Fruit fly (Drosophila melanogaster) whole organism, wandering third instar larva: ENCODE measurements around the gene nero.

ENCODE experiments used
- CG9705 ChIP-seq: fragments of 200-800 bp; sonication (Bioruptor generic); optimal IDR thresholded peaks from 2 replicates; lab custom pipeline; 2018; ENCODE audit warnings: missing biosample characterization, mild to moderate bottlenecking, missing genetic modification characterization
- CrebA ChIP-seq: fragments of 200-800 bp; sonication (Bioruptor generic); optimal IDR thresholded peaks from 2 replicates; lab custom pipeline; 2016; ENCODE audit warnings: missing biosample characterization, mild to moderate bottlenecking, missing genetic modification characterization, borderline replicate concordance
- Dfd ChIP-seq: fragments of >200 bp; optimal IDR thresholded peaks from 2 replicates; lab custom pipeline; 2017; ENCODE audit warnings: missing biosample characterization, missing genetic modification characterization
- Dif ChIP-seq: fragments of 200-275, 200-300 bp; sonication (Bioruptor generic); optimal IDR thresholded peaks from 2 replicates; lab custom pipeline; 2018; ENCODE audit warnings: missing biosample characterization, missing genetic modification characterization; ENCODE audit not compliant: partially characterized antibody
- GATAd ChIP-seq: sonication (Bioruptor generic); optimal IDR thresholded peaks from 2 replicates; lab custom pipeline; 2016; ENCODE audit warnings: missing biosample characterization, missing genetic modification characterization
- Hr78 ChIP-seq: fragments of >200 bp; optimal IDR thresholded peaks from 2 replicates; lab custom pipeline; 2017; ENCODE audit warnings: missing biosample characterization, missing genetic modification characterization
- Hr83 ChIP-seq: fragments of 200-300 bp; sonication (Bioruptor generic); optimal IDR thresholded peaks from 2 replicates; lab custom pipeline; 2016; ENCODE audit warnings: missing biosample characterization, mild to moderate bottlenecking, missing genetic modification characterization, moderate library complexity; ENCODE audit not compliant: poor library complexity, severe bottlenecking
- Mio ChIP-seq: sonication (Bioruptor generic); optimal IDR thresholded peaks from 2 replicates; lab custom pipeline; 2016; ENCODE audit warnings: missing biosample characterization, missing genetic modification characterization
- OdsH ChIP-seq: fragments of 200-800 bp; sonication (Bioruptor generic); optimal IDR thresholded peaks from 2 replicates; lab custom pipeline; 2016; ENCODE audit warnings: missing biosample characterization, mild to moderate bottlenecking, missing genetic modification characterization
- Rel ChIP-seq, 2 experiments: fragments of 200-800 bp; sonication (Bioruptor generic) in 1 of 2; optimal IDR thresholded peaks; 2 replicates in 1 of 2; 3 replicates in 1 of 2; lab custom pipeline; 2016 to 2019; ENCODE audit warnings: mild to moderate bottlenecking in 2 of 2, missing biosample characterization in 2 of 2, missing genetic modification characterization in 2 of 2, moderate library complexity in 1 of 2
- Vsx2 ChIP-seq: fragments of 200-300, 225-300 bp; sonication (Bioruptor generic); optimal IDR thresholded peaks from 2 replicates; lab custom pipeline; 2018; ENCODE audit warnings: missing biosample characterization, missing genetic modification characterization; ENCODE audit not compliant: partially characterized antibody
- brk ChIP-seq: fragments of 200-800 bp; sonication (Bioruptor generic); optimal IDR thresholded peaks from 2 replicates; lab custom pipeline; 2016; ENCODE audit warnings: missing biosample characterization, mild to moderate bottlenecking, missing genetic modification characterization
- dl ChIP-seq, 2 experiments: fragments of 175-275, 200-275 bp in 1 of 2; fragments of 200-275 bp in 1 of 2; sonication (Bioruptor generic); optimal IDR thresholded peaks; lab custom pipeline; 2018; ENCODE audit warnings: mild to moderate bottlenecking in 2 of 2, missing biosample characterization in 2 of 2, missing genetic modification characterization in 2 of 2, moderate library complexity in 2 of 2; ENCODE audit not compliant: partially characterized antibody in 2 of 2, insufficient read depth in 1 of 2
- dmrt93B ChIP-seq: fragments of 200-800 bp; sonication (Bioruptor generic); optimal IDR thresholded peaks from 2 replicates; lab custom pipeline; 2018; ENCODE audit warnings: missing biosample characterization, mild to moderate bottlenecking, missing genetic modification characterization
- ey ChIP-seq: fragments of 200-800 bp; sonication (Bioruptor generic); optimal IDR thresholded peaks from 2 replicates; lab custom pipeline; 2016; ENCODE audit warnings: missing biosample characterization, missing genetic modification characterization
- foxo ChIP-seq, 2 experiments: fragments of 200-800 bp; sonication (Bioruptor generic); optimal IDR thresholded peaks; 2 replicates in 1 of 2; 3 replicates in 1 of 2; lab custom pipeline; 2016 to 2017; ENCODE audit warnings: missing biosample characterization in 2 of 2, missing genetic modification characterization in 2 of 2
- h ChIP-seq: fragments of 200-800 bp; sonication (Bioruptor generic); optimal IDR thresholded peaks from 3 replicates; lab custom pipeline; 2016; ENCODE audit warnings: missing biosample characterization, mild to moderate bottlenecking, missing genetic modification characterization
- jim ChIP-seq: fragments of 175-275, 200-325 bp; sonication (Bioruptor generic); optimal IDR thresholded peaks from 2 replicates; lab custom pipeline; 2016; ENCODE audit warnings: missing biosample characterization, mild to moderate bottlenecking, missing genetic modification characterization
- lola ChIP-seq: fragments of >200 bp; optimal IDR thresholded peaks from 2 replicates; lab custom pipeline; 2017; ENCODE audit warnings: missing biosample characterization, missing genetic modification characterization
- pan ChIP-seq: fragments of >200 bp; optimal IDR thresholded peaks from 2 replicates; lab custom pipeline; 2017
- psq ChIP-seq: fragments of 200-800 bp; sonication (Bioruptor generic); optimal IDR thresholded peaks from 3 replicates; lab custom pipeline; 2017; ENCODE audit warnings: missing biosample characterization, mild to moderate bottlenecking, missing genetic modification characterization, moderate library complexity
- rgr ChIP-seq: fragments of 200-800 bp; sonication (Bioruptor generic); optimal IDR thresholded peaks from 3 replicates; lab custom pipeline; 2016; ENCODE audit warnings: missing biosample characterization, mild to moderate bottlenecking, missing genetic modification characterization
- sv ChIP-seq: fragments of 200-800 bp; sonication (Bioruptor generic); optimal IDR thresholded peaks from 3 replicates; lab custom pipeline; 2016; ENCODE audit warnings: missing biosample characterization, missing genetic modification characterization
- usp ChIP-seq: fragments of >200 bp; optimal IDR thresholded peaks from 2 replicates; lab custom pipeline; 2017; ENCODE audit warnings: missing biosample characterization, missing genetic modification characterization

The nero gene

dm6 chr3R:31723206-31723933, 24.0 kb downstream of the nero start:
- TF ChIP-seq Dfd (GFP tag; lab: Kevin White, UChicago): peak; percentile 50
- TF ChIP-seq ey (GFP tag; lab: Kevin White, UChicago): no peak
- TF ChIP-seq psq: no peak

- TF ChIP-seq Dif (GFP tag; lab: Kevin White, UChicago) (peak; percentile 14), dl (GFP tag; optimal IDR thresholded peaks at IDR 0.05; lab: Kevin White, UChicago; ENCODE audit: insufficient read depth in 1 of 2, partially characterized antibody in 2 of 2) (peak in 1 of 2 experiments; percentile 20), Hr83 (GFP tag; lab: Kevin White, UChicago) (peak; percentile 0), lola (GFP tag; lab: Kevin White, UChicago) (no peak), foxo (GFP tag; optimal IDR thresholded peaks at IDR 0.05; lab: Kevin White, UChicago) (no peak)
These were observed 25.4 kb downstream of the nero start for dm6 chr3R:31721958-31722357.

DNA sequence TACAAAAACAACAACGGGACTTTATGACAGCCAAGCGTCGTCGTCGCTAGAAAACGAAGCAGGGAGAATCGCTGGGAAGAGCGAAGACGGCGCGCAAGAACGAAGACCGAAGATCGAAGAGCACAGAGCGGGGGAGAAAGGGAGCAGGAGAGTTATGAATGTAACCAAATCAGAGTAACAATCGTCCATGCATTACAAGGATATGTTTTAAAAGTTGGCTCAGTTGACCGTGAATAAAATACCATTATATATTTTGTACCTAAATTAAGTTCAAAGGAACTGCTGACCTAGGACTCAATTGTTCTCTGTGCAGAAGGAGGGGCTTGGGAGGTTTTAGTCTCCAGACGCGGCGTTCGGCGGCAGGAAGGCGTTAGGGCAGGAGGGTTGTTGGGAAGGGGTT, 25.9 kb downstream of the nero start:
- TF ChIP-seq Dif (GFP tag; lab: Kevin White, UChicago): no peak
- TF ChIP-seq CG9705 (GFP tag; lab: Kevin White, UChicago): no peak
- no peak for TF ChIP-seq CrebA (GFP tag; lab: Kevin White, UChicago)
- TF ChIP-seq sv: no peak
- no peak for TF ChIP-seq Rel (GFP tag; optimal IDR thresholded peaks at IDR 0.05; lab: Kevin White, UChicago)
- TF ChIP-seq Rel (tag; optimal IDR thresholded peaks at IDR 0.05; lab: Kevin White, UChicago): no peak
- TF ChIP-seq dmrt93B (GFP tag; lab: Kevin White, UChicago): no peak

DNA sequence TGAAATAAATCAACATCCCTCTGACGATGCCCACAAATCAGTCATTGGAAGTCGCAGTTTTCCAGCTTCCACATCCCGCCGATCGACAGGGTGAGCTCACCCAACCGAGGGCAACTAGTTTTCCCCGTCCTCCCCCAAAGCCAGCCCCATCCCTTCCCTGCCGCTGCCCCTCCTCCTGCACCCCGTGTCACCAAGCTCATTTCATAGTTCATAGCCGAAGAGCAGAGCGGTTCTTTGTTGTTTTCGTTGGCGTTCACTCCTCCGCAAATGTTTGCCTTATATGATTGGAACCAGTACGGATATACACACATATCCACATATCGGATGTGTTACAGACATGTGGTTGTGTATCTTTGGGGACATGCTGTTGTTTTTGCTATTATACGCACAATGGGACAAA, 27.2 kb downstream of the nero start:
- TF ChIP-seq Dif (GFP tag; lab: Kevin White, UChicago) (no peak), Hr78 (GFP tag; lab: Kevin White, UChicago) (no peak), OdsH (GFP tag; lab: Kevin White, UChicago) (no peak), Vsx2 (GFP tag; lab: Kevin White, UChicago) (no peak), dmrt93B (GFP tag; lab: Kevin White, UChicago) (no peak), brk (GFP tag; lab: Kevin White, UChicago) (no peak), CG9705 (GFP tag; lab: Kevin White, UChicago) (no peak), usp (no peak), rgr (no peak)

DNA sequence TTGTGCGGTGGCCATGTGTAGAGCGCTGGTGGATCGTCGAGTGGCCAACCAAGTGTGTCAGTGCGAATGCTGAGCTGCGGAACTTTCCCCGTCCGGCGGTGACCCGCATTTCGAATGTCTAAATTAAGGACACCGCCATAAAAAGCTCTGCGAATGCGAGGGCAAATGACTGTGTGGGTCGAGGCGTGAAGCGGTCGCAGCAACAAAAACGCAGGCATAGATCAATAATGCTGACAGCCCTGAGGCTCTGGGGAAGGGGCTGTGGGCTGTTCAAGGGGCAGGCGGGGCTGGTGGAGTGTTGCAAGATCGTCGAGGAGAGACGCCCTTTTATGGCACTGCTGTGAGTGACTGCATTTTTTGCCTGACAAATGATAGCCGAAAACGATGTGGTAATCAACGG, 27.9 kb downstream of the nero start:
- no peak for TF ChIP-seq jim (GFP tag; lab: Kevin White, UChicago)
- no peak for TF ChIP-seq Mio (GFP tag; lab: Kevin White, UChicago)
- TF ChIP-seq usp: no peak
- TF ChIP-seq OdsH (GFP tag; lab: Kevin White, UChicago): no peak

DNA sequence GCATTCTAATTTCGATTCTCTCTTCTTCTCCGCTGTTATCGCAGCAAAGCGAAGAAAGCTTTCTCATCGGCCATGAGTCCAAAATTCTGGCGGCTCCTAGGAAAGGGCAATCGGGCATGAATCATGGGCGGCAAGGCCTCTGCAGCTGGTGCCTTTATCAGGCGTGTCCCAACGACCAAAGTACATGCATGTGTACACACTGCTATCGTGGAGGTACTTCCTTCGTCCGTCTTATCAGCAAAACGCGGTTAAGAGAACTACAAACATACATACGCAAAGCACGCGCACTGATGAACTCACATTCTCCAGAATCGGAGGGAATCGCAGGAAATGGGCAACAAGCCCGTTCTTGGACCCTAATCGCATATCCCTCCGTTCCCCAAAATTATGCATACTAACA, 28.4 kb downstream of the nero start:
- TF ChIP-seq foxo (GFP tag; optimal IDR thresholded peaks at IDR 0.05; lab: Kevin White, UChicago): no peak
- TF ChIP-seq brk (GFP tag; lab: Kevin White, UChicago): no peak
- no peak for TF ChIP-seq CG9705 (GFP tag; lab: Kevin White, UChicago)
- no peak for TF ChIP-seq Hr83 (GFP tag; lab: Kevin White, UChicago)
- no peak for TF ChIP-seq Vsx2 (GFP tag; lab: Kevin White, UChicago)
- TF ChIP-seq h (GFP tag; lab: Kevin White, UChicago): no peak
- no peak for TF ChIP-seq GATAd (GFP tag; lab: Kevin White, UChicago)
- TF ChIP-seq CrebA (GFP tag; lab: Kevin White, UChicago): no peak
- no peak for TF ChIP-seq pan (lab: Kevin White, UChicago)
- no peak for TF ChIP-seq jim (GFP tag; lab: Kevin White, UChicago)
- no peak for TF ChIP-seq Dif (GFP tag; lab: Kevin White, UChicago)
